Fruit fly (Drosophila melanogaster): ENCODE data around the gene zfh1.
A peak's percentile ranks its signal among the peaks of the same experiment; 100 is the strongest.

Gene zfh1

DNA sequence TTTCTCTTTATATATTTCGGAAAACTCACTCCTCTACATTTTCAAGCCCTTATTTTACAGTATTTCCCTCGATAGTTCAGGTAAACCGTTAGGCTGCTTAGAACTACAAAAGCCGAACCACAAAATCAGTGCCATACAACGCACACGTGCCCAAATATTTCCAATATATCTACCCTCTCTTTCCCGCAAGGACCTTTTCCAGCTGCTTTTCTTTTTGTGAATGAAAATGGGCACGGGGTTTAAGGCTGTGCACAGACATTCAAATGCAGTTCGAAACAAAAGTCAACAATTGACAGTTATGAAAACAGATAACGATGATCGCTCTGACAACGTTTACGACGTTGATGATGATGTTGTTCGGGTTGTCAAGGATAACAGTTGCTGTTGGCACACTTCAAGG is 3.5 kb upstream of the zfh1 start:
- TF ChIP-seq Vsx2 (GFP tag; optimal IDR thresholded peaks at IDR 0.05; ENCODE audit: partially characterized antibody) = no peak
- TF ChIP-seq Jra (GFP tag; optimal IDR thresholded peaks at IDR 0.05) = no peak
- no peak for TF ChIP-seq Rel (GFP tag; optimal IDR thresholded peaks at IDR 0.05)
- TF ChIP-seq Rel (tag; optimal IDR thresholded peaks at IDR 0.05) = no peak
- no peak for TF ChIP-seq tai (GFP tag; optimal IDR thresholded peaks at IDR 0.05)
- TF ChIP-seq Mio (GFP tag; optimal IDR thresholded peaks at IDR 0.05) = no peak

DNA sequence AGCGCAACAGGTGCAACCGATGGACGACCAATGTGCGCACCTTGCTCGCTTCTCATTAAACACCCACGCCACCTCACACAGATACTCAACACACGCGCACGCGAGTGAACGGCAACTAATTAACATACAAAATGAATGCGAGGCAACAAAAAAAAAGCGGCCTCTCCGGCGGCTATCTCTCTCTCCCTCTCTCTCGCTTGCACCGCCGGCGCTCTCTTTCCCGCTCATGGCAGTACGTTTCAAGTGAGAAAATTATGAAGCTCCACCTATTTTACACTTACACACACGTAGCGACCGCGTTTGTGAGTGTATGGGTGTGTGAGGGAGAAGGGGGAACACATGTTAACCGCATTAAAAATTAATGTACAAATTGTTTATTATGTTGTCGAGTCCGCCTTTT is 1.6 kb upstream of the zfh1 start:
- TF ChIP-seq woc (GFP tag; optimal IDR thresholded peaks at IDR 0.05) (no peak), dl (GFP tag; optimal IDR thresholded peaks at IDR 0.05; ENCODE audit: insufficient read depth in 1 of 2, partially characterized antibody in 2 of 2) (peak in 1 of 2 experiments; percentile 11), Vsx2 (GFP tag; optimal IDR thresholded peaks at IDR 0.05; ENCODE audit: partially characterized antibody) (peak; percentile 82), N (GFP tag; optimal IDR thresholded peaks at IDR 0.05) (no peak), Dif (GFP tag; optimal IDR thresholded peaks at IDR 0.05; ENCODE audit: partially characterized antibody) (peak; percentile 19), HLH106 (tag; optimal IDR thresholded peaks at IDR 0.05) (no peak), Rel (GFP tag; optimal IDR thresholded peaks at IDR 0.05) (no peak), Rel (tag; optimal IDR thresholded peaks at IDR 0.05) (no peak)

DNA sequence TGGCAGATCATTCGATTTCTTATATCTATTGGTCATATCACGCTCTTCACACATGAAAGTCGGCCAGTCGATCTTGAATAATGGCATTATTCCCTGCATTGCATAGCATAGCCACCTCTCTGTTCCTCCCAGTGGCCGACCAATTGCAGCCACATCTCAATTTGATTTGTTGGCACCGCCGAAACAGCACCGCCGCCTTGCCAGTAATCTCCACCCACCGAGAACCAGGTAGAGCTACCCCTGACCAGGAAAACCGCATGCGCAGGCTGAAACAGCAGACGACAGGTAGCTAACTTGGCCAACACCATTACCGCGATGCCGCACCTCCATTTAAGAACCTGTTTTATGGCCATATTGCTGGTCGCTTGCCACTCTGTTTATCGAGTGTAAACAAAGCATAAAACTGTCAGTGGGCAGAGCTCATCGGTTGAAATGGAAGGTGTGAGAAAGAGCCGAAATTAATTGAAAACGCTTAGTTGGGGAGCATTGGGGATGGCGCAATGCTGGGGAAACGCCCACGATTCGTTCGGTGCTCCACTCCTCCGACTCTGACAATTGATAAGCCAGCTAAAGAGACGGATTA is 1.3 kb downstream of the zfh1 start:
- TF ChIP-seq Hr83 (GFP tag; optimal IDR thresholded peaks at IDR 0.05; ENCODE audit: poor library complexity, severe bottlenecking) (no peak), Sp1 (GFP tag; optimal IDR thresholded peaks at IDR 0.05) (no peak), dmrt93B (GFP tag; optimal IDR thresholded peaks at IDR 0.05) (no peak), tai (GFP tag; optimal IDR thresholded peaks at IDR 0.05) (no peak), rgr (GFP tag; optimal IDR thresholded peaks at IDR 0.05) (no peak), CrebA (GFP tag; optimal IDR thresholded peaks at IDR 0.05; ENCODE audit: borderline replicate concordance) (no peak), woc (GFP tag; optimal IDR thresholded peaks at IDR 0.05) (no peak), Mio (GFP tag; optimal IDR thresholded peaks at IDR 0.05) (no peak), Vsx2 (GFP tag; optimal IDR thresholded peaks at IDR 0.05; ENCODE audit: partially characterized antibody) (no peak)

DNA sequence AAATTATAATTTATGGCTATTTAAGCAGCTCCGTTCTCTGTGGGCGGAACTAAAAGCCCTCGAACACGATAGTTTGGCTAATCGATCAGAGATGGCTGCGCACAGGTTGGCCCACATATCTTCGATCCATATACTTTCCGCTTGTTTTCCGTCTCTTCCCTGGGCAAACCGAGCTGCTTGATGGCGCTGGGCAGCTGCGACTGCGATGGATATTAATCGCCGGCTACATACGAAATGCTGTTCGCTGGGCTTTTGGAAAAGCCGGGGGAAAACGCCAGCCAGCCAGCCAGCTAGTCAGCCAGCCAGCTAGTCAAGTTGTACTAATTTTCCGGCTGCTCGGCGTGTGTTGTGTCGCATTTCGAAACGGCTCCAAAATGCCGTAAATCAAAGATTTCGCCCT is 1.8 kb downstream of the zfh1 start:
- no peak for TF ChIP-seq dmrt93B (GFP tag; optimal IDR thresholded peaks at IDR 0.05)
- TF ChIP-seq Dfd (GFP tag; optimal IDR thresholded peaks at IDR 0.05) = no peak

DNA sequence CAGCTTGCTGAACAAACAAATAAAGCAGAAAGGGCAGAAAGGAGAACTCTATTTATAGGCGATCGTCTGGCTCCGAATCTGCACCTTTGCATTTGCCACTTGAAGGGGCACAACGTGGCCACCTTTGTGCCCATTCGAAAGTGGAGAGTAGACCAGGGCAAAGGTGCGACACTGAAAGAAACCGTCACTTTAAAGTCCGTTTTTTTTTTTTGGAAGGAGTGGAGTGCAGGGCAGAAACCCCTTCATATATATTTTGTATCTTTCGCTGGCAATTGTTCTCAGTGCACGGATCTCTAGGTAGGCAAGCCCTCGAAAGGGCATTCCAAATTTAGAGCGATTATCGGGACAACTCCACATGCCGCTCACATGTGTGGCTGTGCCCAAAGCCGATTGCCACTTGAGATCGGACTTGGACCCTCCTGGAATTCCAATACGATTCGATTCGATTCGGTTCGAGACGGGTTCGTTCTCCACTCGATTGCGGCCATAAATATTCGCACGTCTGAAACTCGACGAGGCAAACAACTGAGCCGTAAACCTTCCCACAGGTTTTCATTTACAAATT is 4.4 kb downstream of the zfh1 start:
- TF ChIP-seq rgr (GFP tag; optimal IDR thresholded peaks at IDR 0.05) = no peak
- TF ChIP-seq sage (GFP tag; optimal IDR thresholded peaks at IDR 0.05) = no peak
- no peak for TF ChIP-seq Abd-B (GFP tag; optimal IDR thresholded peaks at IDR 0.05)
- no peak for TF ChIP-seq CG32264 (GFP tag; optimal IDR thresholded peaks at IDR 0.05)
- TF ChIP-seq Hnf4 (GFP tag; optimal IDR thresholded peaks at IDR 0.05) = no peak
- no peak for TF ChIP-seq br (GFP tag; optimal IDR thresholded peaks at IDR 0.05)
- no peak for TF ChIP-seq ey (GFP tag; optimal IDR thresholded peaks at IDR 0.05)
- no peak for TF ChIP-seq woc (GFP tag; optimal IDR thresholded peaks at IDR 0.05)
- no peak for TF ChIP-seq OdsH (GFP tag; optimal IDR thresholded peaks at IDR 0.05)
- no peak for TF ChIP-seq fru (GFP tag; optimal IDR thresholded peaks at IDR 0.05)
- no peak for TF ChIP-seq Sp1 (GFP tag; optimal IDR thresholded peaks at IDR 0.05)
- TF ChIP-seq Myc (optimal IDR thresholded peaks at IDR 0.05) = no peak
- TF ChIP-seq Hr83 (GFP tag; optimal IDR thresholded peaks at IDR 0.05; ENCODE audit: poor library complexity, severe bottlenecking) = no peak
- TF ChIP-seq CrebA (GFP tag; optimal IDR thresholded peaks at IDR 0.05; ENCODE audit: borderline replicate concordance) = no peak

DNA sequence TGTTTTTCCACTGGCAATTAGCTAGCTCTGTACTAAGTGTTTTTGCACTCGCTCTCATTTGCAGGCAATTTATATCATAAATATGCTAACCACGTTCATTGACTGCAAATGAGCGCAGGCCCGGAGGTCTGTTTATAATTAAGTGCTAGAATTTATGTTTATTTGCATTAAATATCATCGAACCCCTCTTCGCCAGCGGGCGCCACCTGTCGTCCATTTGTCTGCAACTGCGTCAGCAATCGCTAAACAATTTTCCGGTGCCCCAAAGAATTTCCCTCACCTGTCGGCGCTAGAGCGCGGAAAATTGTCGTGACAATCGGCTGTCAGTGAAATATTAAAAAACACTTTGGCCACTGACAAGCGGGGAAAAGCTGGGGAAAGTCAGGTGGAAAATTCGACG is 5.0 kb downstream of the zfh1 start:
- TF ChIP-seq lola (GFP tag; optimal IDR thresholded peaks at IDR 0.05) (no peak), sv (GFP tag; optimal IDR thresholded peaks at IDR 0.05) (no peak), OdsH (GFP tag; optimal IDR thresholded peaks at IDR 0.05) (no peak), br (GFP tag; optimal IDR thresholded peaks at IDR 0.05) (no peak), rgr (GFP tag; optimal IDR thresholded peaks at IDR 0.05) (no peak), foxo (GFP tag; optimal IDR thresholded peaks at IDR 0.05) (no peak), ey (GFP tag; optimal IDR thresholded peaks at IDR 0.05) (no peak), N (GFP tag; optimal IDR thresholded peaks at IDR 0.05) (no peak), fru (GFP tag; optimal IDR thresholded peaks at IDR 0.05) (no peak), psq (GFP tag; optimal IDR thresholded peaks at IDR 0.05) (no peak), h (GFP tag; optimal IDR thresholded peaks at IDR 0.05) (no peak), CG32264 (GFP tag; optimal IDR thresholded peaks at IDR 0.05) (no peak), dl (GFP tag; optimal IDR thresholded peaks at IDR 0.05; ENCODE audit: insufficient read depth in 1 of 2, partially characterized antibody in 2 of 2) (no peak)

All from whole organism, wandering third instar larva.